Fruit fly (Drosophila melanogaster): ENCODE data around the gene CG9609.

DNA sequence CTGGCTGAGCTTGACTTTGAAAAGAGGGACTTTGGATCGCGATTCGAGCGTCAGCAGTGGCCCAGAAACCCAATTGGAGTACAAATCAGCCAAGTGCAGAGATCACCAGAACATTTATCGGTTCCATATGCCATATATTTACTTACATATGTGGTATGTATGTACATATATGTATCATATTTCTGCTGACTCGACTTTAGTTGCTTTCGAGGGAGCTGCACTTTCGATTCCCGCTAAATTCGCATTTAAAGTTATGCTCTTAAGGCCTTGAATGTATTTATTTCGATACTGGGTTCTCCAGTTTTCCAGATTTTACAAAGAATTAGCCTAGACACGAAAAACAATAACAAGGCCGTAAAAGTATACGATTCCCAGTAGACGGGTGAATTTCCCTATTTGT, 45.0 kb upstream of the CG9609 start:
- TF ChIP-seq usp (GFP tag; optimal IDR thresholded peaks at IDR 0.05): no peak
- no peak for TF ChIP-seq pan (optimal IDR thresholded peaks at IDR 0.05)
- TF ChIP-seq Dll (optimal IDR thresholded peaks at IDR 0.05): no peak
- TF ChIP-seq psq (optimal IDR thresholded peaks at IDR 0.05): no peak

Measured in whole organism.